Worm (Caenorhabditis elegans) whole organism, midembryonic: Measurements from ENCODE around the gene H01G02.1.
A peak's percentile ranks its signal among the peaks of the same experiment; 100 is the strongest.
"Not testable (repeated sequence)": the region's sequence is repeated elsewhere in the genome, so short reads cannot be mapped to it uniquely, and the experiment has no call there.

Experiments used
- T22C8.4 ChIP-seq: fragments of 200-800 bp; sonication (Bioruptor generic); IDR thresholded peaks from 2 replicates; pipeline ENCODE4 v1.3.6; 2022; ENCODE audit warnings: missing genetic modification characterization, missing compliant biosample characterization
- cog-1 ChIP-seq: sonication (generic microtip); optimal IDR thresholded peaks from 2 replicates; lab custom pipeline; 2016; ENCODE audit warnings: missing genetic modification characterization, missing compliant biosample characterization
- flt-1 ChIP-seq: fragments of 200-800 bp; sonication (Bioruptor generic); IDR thresholded peaks from 2 replicates; pipeline ENCODE4 v1.3.6; 2022; ENCODE audit warnings: missing genetic modification characterization, missing compliant biosample characterization
- klf-2 ChIP-seq: fragments of 200-800 bp; sonication (Bioruptor generic); conservative IDR thresholded peaks from 2 replicates; pipeline ENCODE4 v1.3.6; 2022; ENCODE audit warnings: missing genetic modification reagents, missing genetic modification characterization, missing compliant biosample characterization
- med-1 ChIP-seq: sonication (generic microtip); optimal IDR thresholded peaks from 2 replicates; lab custom pipeline; 2017; ENCODE audit warnings: missing genetic modification characterization, mild to moderate bottlenecking, missing compliant biosample characterization, antibody characterized with exemption, missing genetic modification reagents; ENCODE audit not compliant: insufficient read depth
- ref-1 ChIP-seq: fragments of 200-800 bp; sonication (Bioruptor generic); conservative IDR thresholded peaks from 2 replicates; pipeline ENCODE4 v1.3.6; 2022; ENCODE audit warnings: missing genetic modification reagents, missing genetic modification characterization, missing compliant biosample characterization
- tab-1 ChIP-seq: fragments of 200-800 bp; sonication (Bioruptor generic); IDR thresholded peaks from 2 replicates; pipeline ENCODE4 v1.3.6; 2022; ENCODE audit warnings: missing genetic modification characterization, missing compliant biosample characterization
- ztf-23 ChIP-seq: fragments of 200-800 bp; sonication (Bioruptor generic); IDR thresholded peaks from 2 replicates; pipeline ENCODE4 v1.3.6; 2022; ENCODE audit warnings: missing genetic modification reagents, missing genetic modification characterization, missing compliant biosample characterization
- ztf-29 ChIP-seq: fragments of 200-800 bp; sonication (Bioruptor generic); IDR thresholded peaks from 2 replicates; pipeline ENCODE4 v1.3.6; 2022; ENCODE audit warnings: missing genetic modification reagents, missing genetic modification characterization, missing compliant biosample characterization

H01G02.1 gene

ce11 chrIV:11804053-11804452 is at the start of gene H01G02.1:
Gene H01G02.1 (minus strand): TSS chrIV:11804153.
- TF ChIP-seq ref-1 (GFP tag; lab: Robert Waterston, UW): no peak
- no peak for TF ChIP-seq cog-1 (tag; lab: Kevin White, UChicago)
- no peak for TF ChIP-seq ztf-29 (GFP tag; lab: Robert Waterston, UW)
- no peak for TF ChIP-seq klf-2 (GFP tag; lab: Robert Waterston, UW)
- no peak for TF ChIP-seq med-1 (GFP tag; lab: Kevin White, UChicago)
- TF ChIP-seq flt-1 (GFP tag; lab: Robert Waterston, UW): no peak
- no peak for TF ChIP-seq ztf-23 (GFP tag; lab: Robert Waterston, UW)
- TF ChIP-seq T22C8.4 (GFP tag; lab: Robert Waterston, UW): no peak

ce11 chrIV:11851882-11852281 is 47.9 kb upstream of the H01G02.1 start, which contains the start of gene F38H4.5:
Gene F38H4.5 (plus strand): TSS chrIV:11852182.
- no peak for TF ChIP-seq klf-2 (GFP tag; lab: Robert Waterston, UW)
- no peak for TF ChIP-seq ref-1 (GFP tag; lab: Robert Waterston, UW)
- TF ChIP-seq ztf-23 (GFP tag; lab: Robert Waterston, UW): no peak
- TF ChIP-seq cog-1 (tag; lab: Kevin White, UChicago): no peak
- no peak for TF ChIP-seq tab-1 (GFP tag; lab: Robert Waterston, UW)
- no peak for TF ChIP-seq med-1 (GFP tag; lab: Kevin White, UChicago)
- TF ChIP-seq T22C8.4 (GFP tag; lab: Robert Waterston, UW): no peak
- no peak for TF ChIP-seq flt-1 (GFP tag; lab: Robert Waterston, UW)
- TF ChIP-seq ztf-29 (GFP tag; lab: Robert Waterston, UW): no peak

- TF ChIP-seq flt-1 (GFP tag; lab: Robert Waterston, UW): no peak
- no peak for TF ChIP-seq ref-1 (GFP tag; lab: Robert Waterston, UW)
- no peak for TF ChIP-seq tab-1 (GFP tag; lab: Robert Waterston, UW)
Measured at ce11 chrIV:11847771-11848312, 43.9 kb upstream of the H01G02.1 start, which contains the start of the genes F38H4.6 and F38H4.4. Gene F38H4.6 (minus strand): TSS chrIV:11847871. Gene F38H4.4 (plus strand): TSS chrIV:11848262.

- TF ChIP-seq ref-1 (GFP tag; lab: Robert Waterston, UW) (no peak), tab-1 (GFP tag; lab: Robert Waterston, UW) (no peak), flt-1 (GFP tag; lab: Robert Waterston, UW) (no peak), ztf-23 (GFP tag; lab: Robert Waterston, UW) (no peak), med-1 (GFP tag; lab: Kevin White, UChicago) (no peak), klf-2 (GFP tag; lab: Robert Waterston, UW) (no peak), cog-1 (tag; lab: Kevin White, UChicago) (no peak), ztf-29 (GFP tag; lab: Robert Waterston, UW) (no peak), T22C8.4 (GFP tag; lab: Robert Waterston, UW) (no peak)
Measured at ce11 chrIV:11842121-11842520, 38.2 kb upstream of the H01G02.1 start, which contains the start of gene F38H4.3. Gene F38H4.3 (plus strand): TSS chrIV:11842421.

ce11 chrIV:11838657-11839056 is 34.7 kb upstream of the H01G02.1 start, which contains the start of gene fbxb-3:
Gene fbxb-3 (plus strand): TSS chrIV:11838957.
- TF ChIP-seq cog-1 (tag; lab: Kevin White, UChicago) (no peak), T22C8.4 (GFP tag; lab: Robert Waterston, UW) (no peak)

- TF ChIP-seq cog-1 (tag; lab: Kevin White, UChicago) (no peak), ztf-23 (GFP tag; lab: Robert Waterston, UW) (no peak), T22C8.4 (GFP tag; lab: Robert Waterston, UW) (no peak)
Measured at ce11 chrIV:11833456-11833855, 29.5 kb upstream of the H01G02.1 start, which contains the start of gene M117.4. Gene M117.4 (minus strand): TSS chrIV:11833556.

ce11 chrIV:11828012-11828411 is 24.1 kb upstream of the H01G02.1 start, which contains the start of gene M117.6:
Gene M117.6 (minus strand): TSS chrIV:11828112.
- not testable (repeated sequence) for TF ChIP-seq klf-2 (GFP tag; lab: Robert Waterston, UW); cog-1 (tag; lab: Kevin White, UChicago); tab-1 (GFP tag; lab: Robert Waterston, UW)

- TF ChIP-seq flt-1 (GFP tag; lab: Robert Waterston, UW) (no peak), cog-1 (tag; lab: Kevin White, UChicago) (no peak), ztf-23 (GFP tag; lab: Robert Waterston, UW) (no peak), klf-2 (GFP tag; lab: Robert Waterston, UW) (no peak), ref-1 (GFP tag; lab: Robert Waterston, UW) (no peak), tab-1 (GFP tag; lab: Robert Waterston, UW) (no peak), T22C8.4 (GFP tag; lab: Robert Waterston, UW) (no peak), med-1 (GFP tag; lab: Kevin White, UChicago) (no peak), ztf-29 (GFP tag; lab: Robert Waterston, UW) (no peak)
Measured at ce11 chrIV:11822454-11822853, 18.5 kb upstream of the H01G02.1 start.

ce11 chrIV:11821591-11822361 is 17.8 kb upstream of the H01G02.1 start, which contains the start of the genes par-5 and M117.3:
Gene par-5 (minus strand): TSS chrIV:11821924.
Gene M117.3 (plus strand): TSS chrIV:11822206.
- no peak for TF ChIP-seq ref-1 (GFP tag; lab: Robert Waterston, UW)
- 0 out of 2 replicates have a peak, but pooled peaks have one; percentile 11 for TF ChIP-seq flt-1 (GFP tag; lab: Robert Waterston, UW)
- peak; percentile 73 for TF ChIP-seq T22C8.4 (GFP tag; lab: Robert Waterston, UW)
- TF ChIP-seq cog-1 (tag; lab: Kevin White, UChicago): peak; percentile 56
